Worm (Caenorhabditis elegans): ENCODE measurements around the gene best-9.

The best-9 gene

ce11 chrIV:6560434-6560833, at the start of gene best-9:
TSS of gene best-9 (plus strand) at chrIV:6560734.
- no peak for TF ChIP-seq tbx-37 (GFP tag; conservative IDR thresholded peaks at IDR 0.05)

ce11 chrIV:6511767-6512166, 48.8 kb upstream of the best-9 start:
- TF ChIP-seq hmg-4 (GFP tag; optimal IDR thresholded peaks at IDR 0.05) (no peak), ama-1 (optimal IDR thresholded peaks at IDR 0.05) (no peak), sea-1 (GFP tag; conservative IDR thresholded peaks at IDR 0.05) (no peak), ceh-36 (tag; optimal IDR thresholded peaks at IDR 0.05) (no peak), B0310.2 (tag; optimal IDR thresholded peaks at IDR 0.05) (no peak), aly-1 (tag; optimal IDR thresholded peaks at IDR 0.05) (no peak), scrt-1 (GFP tag; IDR thresholded peaks at IDR 0.05) (no peak), F13C5.2 (tag; optimal IDR thresholded peaks at IDR 0.05) (no peak), ets-7 (tag; optimal IDR thresholded peaks at IDR 0.05) (no peak), tbx-37 (GFP tag; conservative IDR thresholded peaks at IDR 0.05) (no peak), hnd-1 (tag; optimal IDR thresholded peaks at IDR 0.05) (no peak), tra-4 (tag; optimal IDR thresholded peaks at IDR 0.05) (no peak), ceh-13 (GFP tag; optimal IDR thresholded peaks at IDR 0.05) (no peak), pes-1 (GFP tag; IDR thresholded peaks at IDR 0.05) (no peak), hmbx-1 (tag; optimal IDR thresholded peaks at IDR 0.05) (no peak), tbx-11 (GFP tag; IDR thresholded peaks at IDR 0.05) (no peak), flt-1 (GFP tag; IDR thresholded peaks at IDR 0.05) (no peak)

DNA sequence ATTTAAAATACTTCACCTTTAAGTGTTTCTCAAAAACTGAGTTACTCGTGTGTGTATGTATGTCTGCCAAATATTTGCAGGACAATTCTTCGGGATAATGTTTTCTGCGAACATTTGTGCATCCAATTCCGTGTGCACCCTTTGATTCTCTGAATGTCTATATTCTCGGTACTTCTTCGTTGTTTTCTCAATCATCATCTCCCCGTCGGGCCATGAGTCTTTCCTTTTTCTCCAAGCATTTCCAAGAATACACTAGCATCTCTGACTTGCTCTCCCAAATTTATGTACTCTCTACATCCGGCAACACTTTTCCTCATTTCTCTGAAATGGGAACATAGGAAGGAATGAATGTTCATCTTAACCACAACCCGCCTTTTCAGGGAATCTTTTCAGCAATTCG, 45.8 kb upstream of the best-9 start:
- TF ChIP-seq B0310.2 (tag; optimal IDR thresholded peaks at IDR 0.05) (no peak), ceh-36 (tag; optimal IDR thresholded peaks at IDR 0.05) (no peak), pes-1 (GFP tag; IDR thresholded peaks at IDR 0.05) (no peak), tra-4 (tag; optimal IDR thresholded peaks at IDR 0.05) (no peak), tbx-37 (GFP tag; conservative IDR thresholded peaks at IDR 0.05) (no peak), hmbx-1 (tag; optimal IDR thresholded peaks at IDR 0.05) (no peak), ets-7 (tag; optimal IDR thresholded peaks at IDR 0.05) (no peak), hnd-1 (tag; optimal IDR thresholded peaks at IDR 0.05) (no peak), sea-1 (GFP tag; conservative IDR thresholded peaks at IDR 0.05) (no peak), ceh-13 (GFP tag; optimal IDR thresholded peaks at IDR 0.05) (no peak), flt-1 (GFP tag; IDR thresholded peaks at IDR 0.05) (no peak), ama-1 (optimal IDR thresholded peaks at IDR 0.05) (no peak), tbx-11 (GFP tag; IDR thresholded peaks at IDR 0.05) (no peak), aly-1 (tag; optimal IDR thresholded peaks at IDR 0.05) (no peak)

- no peak for TF ChIP-seq aly-1 (tag; optimal IDR thresholded peaks at IDR 0.05)
- TF ChIP-seq scrt-1 (GFP tag; IDR thresholded peaks at IDR 0.05) = no peak
- no peak for TF ChIP-seq hmbx-1 (tag; optimal IDR thresholded peaks at IDR 0.05)
- TF ChIP-seq pes-1 (GFP tag; IDR thresholded peaks at IDR 0.05) = no peak
- no peak for TF ChIP-seq sea-1 (GFP tag; conservative IDR thresholded peaks at IDR 0.05)
- no peak for TF ChIP-seq tbx-11 (GFP tag; IDR thresholded peaks at IDR 0.05)
- TF ChIP-seq tra-4 (tag; optimal IDR thresholded peaks at IDR 0.05) = no peak
Measured at ce11 chrIV:6517859-6518258, 42.7 kb upstream of the best-9 start, which contains the start of gene C01G5.7. TSS of gene C01G5.7 (plus strand) at chrIV:6518159.

DNA sequence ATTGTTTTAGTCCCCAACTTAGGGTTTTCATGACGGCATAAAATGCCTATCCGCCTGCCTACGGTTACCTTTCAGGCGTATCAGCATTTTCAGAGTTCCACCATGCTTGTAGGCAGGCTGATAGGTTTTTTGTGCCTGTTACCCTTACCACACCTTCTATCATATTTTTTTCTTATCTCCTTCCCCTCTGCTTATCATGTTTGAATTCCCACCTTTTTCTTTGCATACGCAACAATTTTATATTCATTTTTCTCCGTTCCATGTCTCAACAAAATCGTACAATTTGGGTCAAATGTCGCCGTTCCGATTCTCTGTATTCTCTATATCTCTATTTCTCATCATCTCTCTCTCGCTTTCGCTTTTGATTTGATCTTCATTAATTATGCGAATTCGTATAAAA, 40.9 kb upstream of the best-9 start, which contains the start of gene C01G5.9:
TSS of gene C01G5.9 (plus strand) at position 301 of the 400 bp plus-strand sequence.
- no peak for TF ChIP-seq tbx-37 (GFP tag; conservative IDR thresholded peaks at IDR 0.05)
- no peak for TF ChIP-seq hmg-4 (GFP tag; optimal IDR thresholded peaks at IDR 0.05)

DNA sequence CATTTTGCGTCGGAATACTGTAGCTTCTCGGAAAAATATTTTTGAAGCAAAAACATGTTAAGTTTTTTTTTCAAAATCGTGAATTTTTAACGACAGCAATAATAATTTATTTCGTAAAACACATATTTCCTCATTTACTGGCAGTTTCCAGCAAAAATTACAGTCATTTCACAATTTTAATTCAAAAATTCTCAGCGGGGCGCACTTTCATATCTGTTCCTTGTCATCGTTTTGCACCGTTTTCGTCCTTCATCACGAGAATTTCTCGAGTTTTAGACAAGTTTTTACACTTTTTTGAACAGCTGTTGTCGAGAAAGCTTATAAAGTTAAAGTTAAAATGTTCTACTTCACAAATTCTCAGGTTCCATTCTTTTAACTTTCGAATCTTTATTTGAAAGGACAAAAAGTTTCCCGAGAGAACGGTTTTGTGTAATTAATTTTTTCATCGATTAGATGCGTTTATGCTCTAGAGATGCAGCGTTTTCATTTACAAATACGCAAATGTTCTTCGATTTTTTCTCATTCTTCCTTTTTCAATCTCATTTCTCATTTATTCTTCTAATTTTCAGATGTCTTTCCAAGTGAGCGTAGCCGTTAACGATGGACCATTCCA, 38.1 kb upstream of the best-9 start, which contains the start of gene ddi-1:
TSS of gene ddi-1 (plus strand) at position 563 of the 613 bp plus-strand sequence.
- no peak for TF ChIP-seq ama-1 (optimal IDR thresholded peaks at IDR 0.05)
- no peak for TF ChIP-seq B0310.2 (tag; optimal IDR thresholded peaks at IDR 0.05)
- TF ChIP-seq sea-1 (GFP tag; conservative IDR thresholded peaks at IDR 0.05) = no peak
- TF ChIP-seq tra-4 (tag; optimal IDR thresholded peaks at IDR 0.05) = no peak
- no peak for TF ChIP-seq ceh-36 (tag; optimal IDR thresholded peaks at IDR 0.05)
- no peak for TF ChIP-seq F13C5.2 (tag; optimal IDR thresholded peaks at IDR 0.05)
- no peak for TF ChIP-seq tbx-37 (GFP tag; conservative IDR thresholded peaks at IDR 0.05)
- no peak for TF ChIP-seq scrt-1 (GFP tag; IDR thresholded peaks at IDR 0.05)
- no peak for TF ChIP-seq tbx-11 (GFP tag; IDR thresholded peaks at IDR 0.05)
- TF ChIP-seq pes-1 (GFP tag; IDR thresholded peaks at IDR 0.05) = no peak
- TF ChIP-seq ceh-13 (GFP tag; optimal IDR thresholded peaks at IDR 0.05) = no peak
- TF ChIP-seq hmbx-1 (tag; optimal IDR thresholded peaks at IDR 0.05) = no peak

- no peak for TF ChIP-seq tbx-11 (GFP tag; IDR thresholded peaks at IDR 0.05)
- no peak for TF ChIP-seq tbx-37 (GFP tag; conservative IDR thresholded peaks at IDR 0.05)
- no peak for TF ChIP-seq ets-7 (tag; optimal IDR thresholded peaks at IDR 0.05)
- TF ChIP-seq B0310.2 (tag; optimal IDR thresholded peaks at IDR 0.05) = no peak
- TF ChIP-seq hmg-4 (GFP tag; optimal IDR thresholded peaks at IDR 0.05) = no peak
- no peak for TF ChIP-seq hnd-1 (tag; optimal IDR thresholded peaks at IDR 0.05)
Measured at ce11 chrIV:6523773-6524172, 36.8 kb upstream of the best-9 start.

DNA sequence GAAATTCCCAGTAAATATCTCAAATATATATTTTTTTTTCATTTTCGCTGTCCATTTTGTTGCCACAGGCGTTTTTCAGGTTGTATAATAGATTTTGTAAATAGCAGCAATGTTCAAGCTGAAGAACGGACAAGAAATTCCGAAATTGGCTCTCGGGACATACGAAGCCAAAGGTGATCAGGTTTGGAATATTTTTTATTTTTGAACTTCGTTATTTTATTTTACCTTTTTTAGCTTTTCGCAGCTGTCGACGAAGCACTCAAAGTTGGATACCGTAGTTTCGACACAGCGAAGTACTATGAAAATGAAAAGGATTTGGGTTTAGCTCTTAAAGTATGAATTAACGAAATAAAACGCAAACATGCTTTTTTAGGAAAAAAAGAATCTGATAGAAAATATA, 36.0 kb upstream of the best-9 start, which contains the start of gene C01G5.5:
TSS of gene C01G5.5 (plus strand) at position 80 of the 400 bp plus-strand sequence.
- TF ChIP-seq B0310.2 (tag; optimal IDR thresholded peaks at IDR 0.05) = no peak
- no peak for TF ChIP-seq hmg-4 (GFP tag; optimal IDR thresholded peaks at IDR 0.05)
- no peak for TF ChIP-seq scrt-1 (GFP tag; IDR thresholded peaks at IDR 0.05)
- no peak for TF ChIP-seq ets-7 (tag; optimal IDR thresholded peaks at IDR 0.05)
- no peak for TF ChIP-seq pes-1 (GFP tag; IDR thresholded peaks at IDR 0.05)
- no peak for TF ChIP-seq aly-1 (tag; optimal IDR thresholded peaks at IDR 0.05)
- no peak for TF ChIP-seq hnd-1 (tag; optimal IDR thresholded peaks at IDR 0.05)
- TF ChIP-seq flt-1 (GFP tag; IDR thresholded peaks at IDR 0.05) = no peak
- no peak for TF ChIP-seq ceh-13 (GFP tag; optimal IDR thresholded peaks at IDR 0.05)
- TF ChIP-seq tbx-11 (GFP tag; IDR thresholded peaks at IDR 0.05) = no peak
- TF ChIP-seq F13C5.2 (tag; optimal IDR thresholded peaks at IDR 0.05) = no peak
- TF ChIP-seq hmbx-1 (tag; optimal IDR thresholded peaks at IDR 0.05) = no peak

Measured in whole organism, early embryonic.